Worm (Caenorhabditis elegans) whole organism, L3 larva: Measurements from ENCODE around the gene col-155.

ENCODE experiments used
- R02D3.7 ChIP-seq: fragments of 150-350 bp; optimal IDR thresholded peaks from 2 replicates; lab custom pipeline; 2014; ENCODE audit warnings: missing biosample characterization, missing genetic modification characterization
- nhr-43 ChIP-seq: sonication (generic microtip); optimal IDR thresholded peaks from 2 replicates; lab custom pipeline; 2016; ENCODE audit warnings: mild to moderate bottlenecking, missing genetic modification characterization, missing compliant biosample characterization; ENCODE audit not compliant: poor library complexity, severe bottlenecking
- unc-62 ChIP-seq: fragments of 150-350 bp; sonication (generic microtip); optimal IDR thresholded peaks from 4 replicates; lab custom pipeline; 2014; ENCODE audit warnings: missing biosample characterization, missing genetic modification reagents, missing genetic modification characterization

ce11 chrV:11430823-11431222 lies 41.1 kb upstream of the col-155 start:
- TF ChIP-seq nhr-43 (tag; lab: Kevin White, UChicago), result no peak
- no peak for TF ChIP-seq R02D3.7 (tag; lab: Kevin White, UChicago)
- no peak for TF ChIP-seq unc-62 (GFP tag; lab: Kevin White, UChicago)
